Fruit fly (Drosophila melanogaster) whole organism, pupa: ENCODE results near the gene CatB.

Experiments used
- CG10348 ChIP-seq: fragments of 200-800 bp; sonication (Bioruptor generic); IDR thresholded peaks from 2 replicates; pipeline ENCODE4 v1.3.6; 2022; ENCODE audit warnings: missing biosample characterization, missing genetic modification characterization
- CG12605 ChIP-seq: fragments of 200-800 bp; sonication (Bioruptor generic); IDR thresholded peaks from 2 replicates; pipeline ENCODE4 v1.3.6; 2022; ENCODE audit warnings: missing biosample characterization, missing genetic modification characterization
- CG13204 ChIP-seq: fragments of 200-800 bp; sonication (Bioruptor generic); optimal IDR thresholded peaks from 2 replicates; lab custom pipeline; 2018; ENCODE audit warnings: missing biosample characterization, mild to moderate bottlenecking, missing genetic modification characterization, moderate library complexity
- CG14655 ChIP-seq: fragments of 200-800 bp; sonication (Bioruptor generic); optimal IDR thresholded peaks from 3 replicates; lab custom pipeline; 2017; ENCODE audit warnings: mild to moderate bottlenecking, missing biosample characterization, missing genetic modification reagents, missing genetic modification characterization
- CG15710 ChIP-seq: fragments of 200-800 bp; sonication (Bioruptor generic); optimal IDR thresholded peaks from 2 replicates; lab custom pipeline; 2018; ENCODE audit warnings: missing biosample characterization, mild to moderate bottlenecking, missing genetic modification characterization, moderate library complexity
- CG17806 ChIP-seq: fragments of 200-800 bp; sonication (Bioruptor generic); optimal IDR thresholded peaks from 2 replicates; lab custom pipeline; 2018; ENCODE audit warnings: missing biosample characterization, mild to moderate bottlenecking, missing genetic modification characterization, moderate library complexity
- CG32121 ChIP-seq: fragments of 200-800 bp; sonication (Bioruptor generic); IDR thresholded peaks from 2 replicates; pipeline ENCODE4 v1.3.6; 2022; ENCODE audit warnings: missing biosample characterization, missing genetic modification characterization
- CG34367 ChIP-seq: fragments of 200-800 bp; sonication (Bioruptor generic); optimal IDR thresholded peaks from 2 replicates; lab custom pipeline; 2018; ENCODE audit warnings: missing biosample characterization, mild to moderate bottlenecking, missing genetic modification characterization
- CG4496 ChIP-seq: fragments of 200-800 bp; sonication (Bioruptor generic); IDR thresholded peaks from 3 replicates; pipeline ENCODE4 v1.3.6; 2022; ENCODE audit warnings: missing biosample characterization, missing genetic modification characterization
- CG8159 ChIP-seq: fragments of 200-800 bp; sonication (Bioruptor generic); optimal IDR thresholded peaks from 3 replicates; lab custom pipeline; 2018; ENCODE audit warnings: missing biosample characterization, mild to moderate bottlenecking, missing genetic modification characterization, moderate library complexity
- CG8301 ChIP-seq: fragments of 200-800 bp; sonication (Bioruptor generic); optimal IDR thresholded peaks from 2 replicates; lab custom pipeline; 2018; ENCODE audit warnings: missing biosample characterization, mild to moderate bottlenecking, missing genetic modification characterization
- CG9948 ChIP-seq: fragments of 200-800 bp; sonication (Bioruptor generic); optimal IDR thresholded peaks from 2 replicates; lab custom pipeline; 2018; ENCODE audit warnings: missing biosample characterization, mild to moderate bottlenecking, missing genetic modification characterization, moderate library complexity
- D1 ChIP-seq: fragments of 200-800 bp; sonication (Bioruptor generic); optimal IDR thresholded peaks from 2 replicates; lab custom pipeline; 2018; ENCODE audit warnings: missing biosample characterization, mild to moderate bottlenecking, missing genetic modification characterization, moderate library complexity
- EcR ChIP-seq: fragments of 200-800 bp; sonication (Bioruptor generic); optimal IDR thresholded peaks from 3 replicates; lab custom pipeline; 2019; ENCODE audit warnings: missing biosample characterization, missing genetic modification characterization, mild to moderate bottlenecking, moderate library complexity, missing genetic modification reagents
- Ets98B ChIP-seq: fragments of 200-800 bp; sonication (Bioruptor generic); IDR thresholded peaks from 2 replicates; pipeline ENCODE4 v1.3.6; 2022; ENCODE audit warnings: missing biosample characterization, missing genetic modification characterization
- Pif1A ChIP-seq: fragments of 200-800 bp; sonication (Bioruptor generic); optimal IDR thresholded peaks from 3 replicates; lab custom pipeline; 2016; ENCODE audit warnings: missing biosample characterization, missing genetic modification characterization
- Pif1B ChIP-seq: fragments of 200-800 bp; sonication (Bioruptor generic); optimal IDR thresholded peaks from 3 replicates; lab custom pipeline; 2016; ENCODE audit warnings: missing biosample characterization, missing genetic modification characterization
- Snoo ChIP-seq: fragments of 200-800 bp; sonication (Bioruptor generic); optimal IDR thresholded peaks from 3 replicates; lab custom pipeline; 2017; ENCODE audit warnings: missing biosample characterization, mild to moderate bottlenecking, missing genetic modification characterization, inconsistent platforms
- fd96Ca ChIP-seq: fragments of 200-800 bp; sonication (Bioruptor generic); IDR thresholded peaks from 3 replicates; pipeline ENCODE4 v1.3.6; 2022; ENCODE audit warnings: missing biosample characterization, missing genetic modification characterization
- gl ChIP-seq: fragments of 200-800 bp; sonication (Bioruptor generic); optimal IDR thresholded peaks from 2 replicates; lab custom pipeline; 2018; ENCODE audit warnings: missing biosample characterization, mild to moderate bottlenecking, missing genetic modification characterization
- rn ChIP-seq: fragments of 200-800 bp; sonication (Bioruptor generic); IDR thresholded peaks from 2 replicates; pipeline ENCODE4 v1.3.6; 2022; ENCODE audit warnings: missing biosample characterization, missing genetic modification characterization

Gene CatB

DNA sequence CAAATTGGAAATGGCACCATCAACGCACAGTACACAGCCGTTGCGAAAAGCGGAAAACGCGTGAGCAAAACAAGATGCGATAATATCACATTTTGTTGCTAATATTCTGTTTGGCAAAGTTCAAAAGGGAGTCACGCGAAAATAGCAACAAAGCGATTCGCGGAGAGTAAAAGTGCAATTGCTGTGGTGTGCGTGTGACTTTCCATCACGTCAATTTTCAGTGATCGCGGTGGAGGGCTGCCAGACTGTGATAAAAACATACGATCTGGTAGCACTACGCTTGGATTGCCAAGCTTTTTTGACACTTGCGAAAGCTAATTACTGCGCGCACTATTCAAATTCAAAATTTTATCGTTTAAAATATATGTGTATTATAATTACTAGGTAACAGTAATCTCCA, 4.0 kb downstream of the CatB start, which contains the start of gene Hnf4:
TSS of gene Hnf4 (minus strand) at position 199 of the 400 bp plus-strand sequence.
- no peak for TF ChIP-seq CG14655 (GFP tag; lab: Kevin White, UChicago)
- peak; percentile 88 for TF ChIP-seq EcR (GFP tag; lab: Kevin White, UChicago)
- TF ChIP-seq, all 21 proteins: peak for 1

DNA sequence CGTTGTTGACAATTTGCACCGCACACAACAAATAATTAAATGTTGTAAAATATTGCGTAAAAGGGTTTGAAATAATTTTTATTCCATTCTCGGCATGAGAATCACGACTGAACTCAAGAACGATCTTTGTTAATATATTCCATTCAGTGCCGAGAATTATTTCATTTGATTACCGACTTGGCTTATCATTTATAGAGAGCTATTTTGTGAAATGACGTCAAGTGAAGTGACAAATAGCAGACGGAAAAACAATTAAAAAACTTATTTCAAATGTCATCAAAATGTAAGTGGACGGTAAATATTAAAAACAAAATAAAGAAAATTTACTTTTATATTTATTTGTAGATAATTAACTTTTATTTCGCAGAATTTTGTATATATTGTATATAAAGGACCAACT, 9.1 kb downstream of the CatB start:
- TF ChIP-seq Ets98B (no peak), CG14655 (GFP tag; lab: Kevin White, UChicago) (no peak), CG4496 (GFP tag; lab: Robert Waterston, UW) (no peak), CG8159 (no peak), CG12605 (GFP tag; lab: Robert Waterston, UW) (no peak), Pif1B (GFP tag; lab: Kevin White, UChicago) (no peak), rn (GFP tag; lab: Robert Waterston, UW) (no peak), fd96Ca (GFP tag; lab: Robert Waterston, UW) (no peak), gl (tag; lab: Kevin White, UChicago) (no peak), CG34367 (tag; lab: Kevin White, UChicago) (no peak), CG9948 (tag; lab: Kevin White, UChicago) (no peak), EcR (GFP tag; lab: Kevin White, UChicago) (no peak), D1 (no peak), CG8301 (tag; lab: Kevin White, UChicago) (no peak), Pif1A (GFP tag; lab: Kevin White, UChicago) (no peak), CG15710 (no peak), CG10348 (GFP tag; lab: Robert Waterston, UW) (no peak), Snoo (tag; lab: Kevin White, UChicago) (no peak), CG13204 (GFP tag; lab: Kevin White, UChicago) (no peak), CG32121 (GFP tag; lab: Robert Waterston, UW) (no peak)

DNA sequence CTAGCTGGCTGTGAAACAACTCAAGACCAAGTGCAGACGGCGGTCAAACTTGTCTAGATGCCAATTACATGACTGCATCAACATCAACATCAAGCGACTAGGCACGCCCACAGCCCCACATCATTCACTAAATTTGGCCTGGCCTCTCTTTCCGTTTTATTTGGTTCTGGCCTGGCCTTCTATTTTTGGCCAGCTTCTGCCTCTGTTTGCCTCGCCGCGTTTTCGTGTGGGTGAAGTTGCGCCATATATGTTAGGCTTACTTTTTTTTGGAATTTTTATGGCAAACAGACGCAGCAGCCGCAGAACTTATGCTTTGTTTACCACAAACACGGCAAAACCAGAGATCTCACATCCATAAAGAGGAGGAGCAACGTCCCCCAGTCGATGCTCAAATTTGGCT, 10.1 kb downstream of the CatB start:
- TF ChIP-seq rn (GFP tag; lab: Robert Waterston, UW) (no peak), D1 (no peak), CG13204 (GFP tag; lab: Kevin White, UChicago) (no peak), CG4496 (GFP tag; lab: Robert Waterston, UW) (no peak), gl (tag; lab: Kevin White, UChicago) (no peak), CG17806 (no peak), Snoo (tag; lab: Kevin White, UChicago) (no peak), Ets98B (no peak), CG34367 (tag; lab: Kevin White, UChicago) (no peak)

DNA sequence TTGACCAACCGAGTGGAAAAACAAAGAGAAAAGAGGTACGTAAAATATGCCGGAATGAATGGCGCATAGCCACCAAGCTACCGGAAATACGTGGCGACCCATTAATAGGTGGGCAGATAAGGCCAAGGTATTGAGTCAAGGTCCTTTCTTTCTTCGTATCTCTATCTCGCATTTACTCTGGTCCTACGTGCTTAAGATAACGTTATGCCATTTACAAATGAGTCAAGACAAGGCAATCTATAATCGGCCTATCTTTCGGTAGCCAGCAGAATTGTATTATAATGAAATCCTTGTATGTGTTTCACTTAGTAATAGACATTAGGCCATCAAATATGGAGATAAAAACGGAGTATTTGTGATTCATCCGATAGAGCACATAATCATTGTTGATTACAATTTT, 11.0 kb downstream of the CatB start:
- TF ChIP-seq EcR (GFP tag; lab: Kevin White, UChicago) (peak; percentile 3), CG9948 (tag; lab: Kevin White, UChicago) (no peak)
- TF ChIP-seq, all 21 proteins: peak for 1

DNA sequence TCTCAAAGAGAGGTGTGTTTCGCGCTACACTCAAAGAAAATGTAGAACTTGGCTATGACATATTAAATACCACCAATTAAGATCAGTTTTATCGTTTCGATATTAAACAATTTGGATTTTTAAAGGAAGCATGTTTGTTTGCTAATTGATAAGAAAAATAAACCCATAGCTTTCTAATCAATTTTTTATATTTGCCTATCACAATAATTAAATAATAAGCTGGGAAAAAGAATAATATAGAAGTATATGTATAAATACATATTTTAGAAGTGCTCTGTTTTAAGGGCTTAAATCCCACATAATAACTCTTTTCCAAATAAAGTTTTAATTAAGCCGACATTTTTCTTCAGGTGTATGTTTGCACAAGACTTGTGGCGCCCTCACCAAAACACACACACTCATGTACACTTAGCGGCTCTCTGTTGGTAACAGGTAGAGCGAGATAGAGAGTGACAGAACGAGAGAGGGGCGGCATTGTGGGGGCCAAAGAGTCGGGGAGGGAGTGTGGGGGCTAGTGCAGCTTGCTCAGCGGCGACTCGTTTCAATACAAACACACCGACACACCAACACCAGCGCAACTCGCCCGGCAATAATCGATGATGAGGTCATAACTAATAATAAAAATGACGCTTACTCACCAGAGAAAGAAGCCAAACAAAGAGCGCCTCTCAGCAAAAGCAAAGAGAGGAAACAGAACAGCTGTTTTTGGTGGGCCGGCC, 12.4 kb downstream of the CatB start:
- peak; percentile 76 for TF ChIP-seq CG32121 (GFP tag; lab: Robert Waterston, UW)
- TF ChIP-seq EcR (GFP tag; lab: Kevin White, UChicago): peak; percentile 84
- TF ChIP-seq CG8301 (tag; lab: Kevin White, UChicago): peak; percentile 93
- TF ChIP-seq Ets98B: peak; percentile 76
- TF ChIP-seq CG14655 (GFP tag; lab: Kevin White, UChicago): peak; percentile 95
- TF ChIP-seq Pif1B (GFP tag; lab: Kevin White, UChicago): peak; percentile 78
- peak; percentile 80; the same call in 2 of the 3 replicates for TF ChIP-seq fd96Ca (GFP tag; lab: Robert Waterston, UW)
- TF ChIP-seq CG4496 (GFP tag; lab: Robert Waterston, UW): peak; percentile 77; the same call in 2 of the 3 replicates
- TF ChIP-seq gl (tag; lab: Kevin White, UChicago): peak; percentile 37
- peak; percentile 87 for TF ChIP-seq CG17806
- TF ChIP-seq Snoo (tag; lab: Kevin White, UChicago): peak; percentile 84
- peak; percentile 94 for TF ChIP-seq CG8159
- TF ChIP-seq CG10348 (GFP tag; lab: Robert Waterston, UW): peak; percentile 45; the same call in 1 of the 2 replicates
- peak; percentile 55; the same call in 1 of the 2 replicates for TF ChIP-seq rn (GFP tag; lab: Robert Waterston, UW)
- peak; percentile 95 for TF ChIP-seq D1
- peak; percentile 49 for TF ChIP-seq CG13204 (GFP tag; lab: Kevin White, UChicago)
- TF ChIP-seq Pif1A (GFP tag; lab: Kevin White, UChicago): peak; percentile 72
- peak; percentile 84 for TF ChIP-seq CG34367 (tag; lab: Kevin White, UChicago)
- peak; percentile 93 for TF ChIP-seq CG15710
- TF ChIP-seq CG12605 (GFP tag; lab: Robert Waterston, UW): peak; percentile 78
- TF ChIP-seq CG9948 (tag; lab: Kevin White, UChicago): peak; percentile 93

DNA sequence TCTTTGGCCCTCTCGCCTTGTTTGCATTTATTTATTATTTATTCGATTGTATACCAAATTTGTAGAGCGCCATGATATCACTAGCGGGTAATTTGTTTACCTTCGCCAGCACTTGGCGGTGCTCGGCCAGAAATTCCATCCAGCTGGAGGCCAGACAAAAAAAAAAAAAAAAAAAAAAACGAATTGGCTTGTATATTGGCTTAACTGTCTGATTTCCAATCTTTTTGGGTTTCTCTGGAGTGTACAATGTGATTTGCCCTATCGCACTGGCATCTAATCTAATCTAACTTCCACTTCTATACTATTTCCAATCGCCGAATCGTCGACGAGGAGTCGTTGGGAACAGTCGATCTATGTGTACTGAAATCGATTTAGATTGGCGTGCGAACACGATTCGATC, 14.4 kb downstream of the CatB start:
- TF ChIP-seq rn (GFP tag; lab: Robert Waterston, UW) (no peak), CG8159 (no peak), Snoo (tag; lab: Kevin White, UChicago) (no peak), Ets98B (no peak), Pif1A (GFP tag; lab: Kevin White, UChicago) (no peak), CG17806 (no peak), CG12605 (GFP tag; lab: Robert Waterston, UW) (no peak), Pif1B (GFP tag; lab: Kevin White, UChicago) (no peak), CG15710 (no peak), CG32121 (GFP tag; lab: Robert Waterston, UW) (no peak), CG34367 (tag; lab: Kevin White, UChicago) (no peak), CG8301 (tag; lab: Kevin White, UChicago) (no peak), CG9948 (tag; lab: Kevin White, UChicago) (no peak), CG4496 (GFP tag; lab: Robert Waterston, UW) (no peak)
